Worm (Caenorhabditis elegans) whole organism, late embryonic: ENCODE data around the gene srz-63.

ENCODE experiments used
- K09A11.1 ChIP-seq: sonication (generic microtip); optimal IDR thresholded peaks from 2 replicates; lab custom pipeline; 2017; ENCODE audit warnings: antibody characterized with exemption, mild to moderate bottlenecking, missing genetic modification characterization, missing compliant biosample characterization; ENCODE audit not compliant: insufficient read depth
- ama-1 ChIP-seq: fragments of 150-350 bp; optimal IDR thresholded peaks from 2 replicates; lab custom pipeline; 2014
- ceh-31 ChIP-seq: sonication (generic microtip); optimal IDR thresholded peaks from 2 replicates; lab custom pipeline; 2016; ENCODE audit warnings: missing genetic modification characterization, missing compliant biosample characterization
- elt-2 ChIP-seq: sonication (generic microtip); optimal IDR thresholded peaks from 2 replicates; lab custom pipeline; 2016; ENCODE audit warnings: missing genetic modification reagents, missing genetic modification characterization, missing compliant biosample characterization
- eyg-1 ChIP-seq: sonication (generic microtip); optimal IDR thresholded peaks from 2 replicates; lab custom pipeline; 2016; ENCODE audit warnings: missing genotype, missing genetic modification characterization, missing compliant biosample characterization
- fkh-10 ChIP-seq: fragments of 150-350 bp; optimal IDR thresholded peaks from 2 replicates; lab custom pipeline; 2014; ENCODE audit warnings: missing biosample characterization, missing genetic modification reagents, missing genetic modification characterization
- hlh-30 ChIP-seq: sonication (generic microtip); optimal IDR thresholded peaks from 2 replicates; lab custom pipeline; 2017; ENCODE audit warnings: antibody characterized with exemption, missing genetic modification characterization, missing compliant biosample characterization; ENCODE audit not compliant: insufficient read depth
- nhr-11 ChIP-seq: fragments of 150-350 bp; optimal IDR thresholded peaks from 2 replicates; lab custom pipeline; 2014; ENCODE audit warnings: missing biosample characterization, missing genetic modification characterization
- pha-4 ChIP-seq: fragments of 150-350 bp; optimal IDR thresholded peaks from 2 replicates; lab custom pipeline; 2018; ENCODE audit warnings: missing biosample characterization, missing genetic modification reagents, missing genetic modification characterization
- unc-86 ChIP-seq: sonication (generic microtip); optimal IDR thresholded peaks from 2 replicates; lab custom pipeline; 2016; ENCODE audit warnings: missing genetic modification characterization, missing compliant biosample characterization

DNA sequence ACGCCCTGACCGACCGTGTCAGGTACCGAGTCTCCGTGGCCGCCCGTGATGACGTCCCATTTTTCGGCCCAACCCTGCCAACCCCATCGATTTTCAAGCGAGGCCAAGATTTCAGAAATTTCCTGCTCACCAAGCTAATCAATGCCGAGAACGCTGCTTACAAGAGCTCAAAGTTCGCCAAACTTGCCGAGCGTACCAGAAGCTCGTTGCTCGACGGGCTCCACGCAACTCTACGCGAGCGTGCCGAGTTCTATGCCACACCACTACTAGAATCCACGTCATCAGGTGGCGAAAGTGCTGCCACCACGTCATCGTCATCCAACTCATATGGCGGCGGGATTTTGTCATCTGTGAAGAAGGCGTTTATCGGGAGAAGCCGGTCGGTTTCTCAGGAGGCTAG, 49.5 kb upstream of the srz-63 start:
- no peak for TF ChIP-seq pha-4
- no peak for TF ChIP-seq eyg-1
- TF ChIP-seq K09A11.1 (tag; lab: Kevin White, UChicago): no peak
- TF ChIP-seq fkh-10 (GFP tag; lab: Kevin White, UChicago): no peak
- TF ChIP-seq elt-2: no peak
- no peak for TF ChIP-seq hlh-30 (tag; lab: Kevin White, UChicago)
- TF ChIP-seq ama-1 (lab: Kevin White, UChicago): no peak
- no peak for TF ChIP-seq nhr-11 (tag; lab: Kevin White, UChicago)
- TF ChIP-seq ceh-31 (tag; lab: Kevin White, UChicago): no peak
- no peak for TF ChIP-seq unc-86
